Fruit fly (Drosophila melanogaster): ENCODE data around the gene nht.

dm6 chr2L:15350882-15351281 lies 32.2 kb upstream of the nht start:
- TF ChIP-seq Trl (optimal IDR thresholded peaks at IDR 0.05): no peak
- TF ChIP-seq Trl (GFP tag; optimal IDR thresholded peaks at IDR 0.05): no peak
- TF ChIP-seq BtbVII (GFP tag; optimal IDR thresholded peaks at IDR 0.05): no peak
- TF ChIP-seq CG8089 (GFP tag; optimal IDR thresholded peaks at IDR 0.05): no peak
- no peak for TF ChIP-seq mld (GFP tag; IDR thresholded peaks at IDR 0.05; ENCODE audit: partially characterized antibody)
- TF ChIP-seq Ravus (GFP tag; IDR thresholded peaks at IDR 0.05): no peak
- TF ChIP-seq CG10654 (GFP tag; optimal IDR thresholded peaks at IDR 0.05): no peak
- no peak for TF ChIP-seq Asciz (GFP tag; optimal IDR thresholded peaks at IDR 0.05)
- TF ChIP-seq CG12942 (GFP tag; optimal IDR thresholded peaks at IDR 0.05): no peak
- TF ChIP-seq crol (GFP tag; IDR thresholded peaks at IDR 0.05): no peak

Data from whole organism, embryonic.